Fruit fly (Drosophila melanogaster): Measurements from ENCODE around the gene CG44153.
A peak's percentile ranks its signal among the peaks of the same experiment; 100 is the strongest.

CG44153 gene

dm6 chr2L:10061276-10061675, 118.8 kb downstream of the CG44153 start (continued):
- no peak for TF ChIP-seq CG12071 (GFP tag; optimal IDR thresholded peaks at IDR 0.05)
- no peak for TF ChIP-seq her (GFP tag; optimal IDR thresholded peaks at IDR 0.05)
- no peak for TF ChIP-seq Sin3A (optimal IDR thresholded peaks at IDR 0.05)
- TF ChIP-seq CG12391 (tag; optimal IDR thresholded peaks at IDR 0.05) = peak; percentile 36
- TF ChIP-seq Rfx (GFP tag; IDR thresholded peaks at IDR 0.05) = peak; percentile 39; the same call in 1 of the 2 replicates
- peak in 1 of 2 experiments; percentile 70 for TF ChIP-seq Hr51 (GFP tag; optimal IDR thresholded peaks at IDR 0.05)
- TF ChIP-seq Aef1 (GFP tag; IDR thresholded peaks at IDR 0.05) = 0 out of 3 replicates have a peak, but pooled peaks have one; percentile 20
- TF ChIP-seq CG14050 (GFP tag; IDR thresholded peaks at IDR 0.05) = no peak
- no peak for TF ChIP-seq CG10321 (GFP tag; IDR thresholded peaks at IDR 0.05)
- no peak for TF ChIP-seq CG31388 (GFP tag; optimal IDR thresholded peaks at IDR 0.05)
- peak; percentile 73 for TF ChIP-seq row (GFP tag; IDR thresholded peaks at IDR 0.05)
- peak; percentile 13 for TF ChIP-seq lilli (GFP tag; optimal IDR thresholded peaks at IDR 0.05)
- TF ChIP-seq chm (GFP tag; IDR thresholded peaks at IDR 0.05) = no peak
- peak; percentile 0 for TF ChIP-seq CG15696 (tag; optimal IDR thresholded peaks at IDR 0.05)
- peak; percentile 37; the same call in 1 of the 2 replicates for TF ChIP-seq CG9215 (GFP tag; IDR thresholded peaks at IDR 0.05)
- peak; percentile 51 for TF ChIP-seq slbo (GFP tag; IDR thresholded peaks at IDR 0.05)
- no peak for TF ChIP-seq D (optimal IDR thresholded peaks at IDR 0.05)
- no peak for TF ChIP-seq D (GFP tag; optimal IDR thresholded peaks at IDR 0.05)
- no peak for TF ChIP-seq CG4707 (GFP tag; optimal IDR thresholded peaks at IDR 0.05)
- TF ChIP-seq Ssrp (tag; optimal IDR thresholded peaks at IDR 0.05) = peak; percentile 13
- peak; percentile 64 for TF ChIP-seq gem (tag; optimal IDR thresholded peaks at IDR 0.05)
- no peak for TF ChIP-seq ab (GFP tag; optimal IDR thresholded peaks at IDR 0.05)
- peak; percentile 34; the same call in 1 of the 2 replicates for TF ChIP-seq esg (GFP tag; conservative IDR thresholded peaks at IDR 0.05)
- no peak for TF ChIP-seq CG3065 (GFP tag; optimal IDR thresholded peaks at IDR 0.05)
- TF ChIP-seq fd96Cb (tag; optimal IDR thresholded peaks at IDR 0.05) = peak; percentile 18
- TF ChIP-seq ap (GFP tag; IDR thresholded peaks at IDR 0.05) = no peak
- peak; percentile 51 for TF ChIP-seq CG2120 (GFP tag; optimal IDR thresholded peaks at IDR 0.05)

dm6 chr2L:10060516-10060915, 119.5 kb downstream of the CG44153 start, which contains the start of gene Spn31A:
Gene Spn31A (plus strand): TSS chr2L:10060816.
- TF ChIP-seq CG18599 (GFP tag; optimal IDR thresholded peaks at IDR 0.05) (no peak), chinmo (GFP tag; IDR thresholded peaks at IDR 0.05; ENCODE audit: partially characterized antibody) (0 out of 4 replicates have a peak, but pooled peaks have one; percentile 16), CG12769 (tag; optimal IDR thresholded peaks at IDR 0.05) (peak; percentile 7), Deaf1 (tag; optimal IDR thresholded peaks at IDR 0.05) (peak; percentile 36)

dm6 chr2L:10057236-10057635, 122.8 kb downstream of the CG44153 start:
- 0 out of 2 replicates have a peak, but pooled peaks have one; percentile 34 for TF ChIP-seq toy (GFP tag; IDR thresholded peaks at IDR 0.05)
- no peak for TF ChIP-seq CG31365 (tag; optimal IDR thresholded peaks at IDR 0.05)
- no peak for TF ChIP-seq Opbp (GFP tag; IDR thresholded peaks at IDR 0.05; ENCODE audit: partially characterized antibody)
- TF ChIP-seq scrt (GFP tag; optimal IDR thresholded peaks at IDR 0.05) = no peak
- TF ChIP-seq CG15073 (GFP tag; optimal IDR thresholded peaks at IDR 0.05) = peak; percentile 51
- no peak for TF ChIP-seq br (optimal IDR thresholded peaks at IDR 0.05)
- TF ChIP-seq Taf1 (GFP tag; IDR thresholded peaks at IDR 0.05) = no peak
- TF ChIP-seq zfh1 (GFP tag; IDR thresholded peaks at IDR 0.05) = peak; percentile 96
- peak; percentile 22 for TF ChIP-seq CG12104 (GFP tag; optimal IDR thresholded peaks at IDR 0.05)
- TF ChIP-seq CG10366 (GFP tag; IDR thresholded peaks at IDR 0.05) = peak; percentile 80
- TF ChIP-seq pnt (GFP tag; optimal IDR thresholded peaks at IDR 0.05) = peak; percentile 84
- TF ChIP-seq cato (GFP tag; optimal IDR thresholded peaks at IDR 0.05; ENCODE audit: borderline replicate concordance) = peak; percentile 12
- no peak for TF ChIP-seq pho (GFP tag; optimal IDR thresholded peaks at IDR 0.05)
- TF ChIP-seq B-H2 (GFP tag; optimal IDR thresholded peaks at IDR 0.05) = no peak
- peak; percentile 68 for TF ChIP-seq CG16863 (GFP tag; optimal IDR thresholded peaks at IDR 0.05)
- TF ChIP-seq CG6654 (GFP tag; optimal IDR thresholded peaks at IDR 0.05) = peak; percentile 4
- TF ChIP-seq Sox102F (GFP tag; optimal IDR thresholded peaks at IDR 0.05) = peak; percentile 77
- peak; percentile 21 for TF ChIP-seq Lhr (GFP tag; optimal IDR thresholded peaks at IDR 0.05)
- no peak for TF ChIP-seq gro (GFP tag; optimal IDR thresholded peaks at IDR 0.05)
- TF ChIP-seq CG3726 (GFP tag; IDR thresholded peaks at IDR 0.05) = peak; percentile 81; the same call in 2 of the 3 replicates

Data from whole organism, embryonic.